Worm (Caenorhabditis elegans) whole organism, L3 larva: ENCODE measurements around the gene ZK353.2.
A peak's percentile ranks its signal among the peaks of the same experiment; 100 is the strongest.

ENCODE experiments used
- R02D3.7 ChIP-seq: fragments of 150-350 bp; optimal IDR thresholded peaks from 2 replicates; lab custom pipeline; 2014; ENCODE audit warnings: missing biosample characterization, missing genetic modification characterization
- ZK546.5 ChIP-seq: sonication (generic microtip); optimal IDR thresholded peaks from 2 replicates; lab custom pipeline; 2017; ENCODE audit warnings: missing biosample characterization, missing genetic modification characterization
- aly-2 ChIP-seq: fragments of 150-350 bp; optimal IDR thresholded peaks from 2 replicates; lab custom pipeline; 2014; ENCODE audit warnings: missing biosample characterization, missing genetic modification characterization
- ama-1 ChIP-seq: fragments of 150-350 bp; optimal IDR thresholded peaks from 2 replicates; lab custom pipeline; 2018
- ceh-16 ChIP-seq: sonication (generic microtip); optimal IDR thresholded peaks from 2 replicates; lab custom pipeline; 2017; ENCODE audit warnings: missing biosample characterization, missing genetic modification characterization
- ceh-28 ChIP-seq: fragments of 150-350 bp; optimal IDR thresholded peaks from 2 replicates; lab custom pipeline; 2014; ENCODE audit warnings: missing biosample characterization, missing genetic modification reagents, missing genetic modification characterization
- ceh-82 ChIP-seq: fragments of 150-350 bp; optimal IDR thresholded peaks from 2 replicates; lab custom pipeline; 2014; ENCODE audit warnings: missing biosample characterization, missing genetic modification characterization
- ceh-9 ChIP-seq: sonication (generic microtip); optimal IDR thresholded peaks from 2 replicates; lab custom pipeline; 2018; ENCODE audit warnings: missing biosample characterization, missing genetic modification characterization
- daf-12 ChIP-seq: fragments of 150-350 bp; optimal IDR thresholded peaks from 2 replicates; lab custom pipeline; 2014; ENCODE audit warnings: missing biosample characterization, missing genetic modification reagents, missing genetic modification characterization
- egl-27 ChIP-seq: sonication (generic microtip); optimal IDR thresholded peaks from 4 replicates; lab custom pipeline; 2017; ENCODE audit warnings: missing biosample characterization, missing genetic modification reagents, missing genetic modification characterization
- egl-5 ChIP-seq: fragments of 150-350 bp; optimal IDR thresholded peaks from 2 replicates; lab custom pipeline; 2017; ENCODE audit warnings: missing biosample characterization, missing genetic modification reagents, missing genetic modification characterization, inconsistent platforms
- elt-1 ChIP-seq: fragments of 150-350 bp; optimal IDR thresholded peaks from 2 replicates; lab custom pipeline; 2014; ENCODE audit warnings: missing biosample characterization, missing genetic modification characterization
- elt-2 ChIP-seq: sonication (generic microtip); optimal IDR thresholded peaks from 2 replicates; lab custom pipeline; 2016; ENCODE audit warnings: missing genetic modification reagents, mild to moderate bottlenecking, missing genetic modification characterization, missing compliant biosample characterization
- elt-3 ChIP-seq, 3 experiments: fragments of 150-350 bp in 1 of 3; sonication (generic microtip) in 2 of 3; optimal IDR thresholded peaks; 2 replicates in 2 of 3; 4 replicates in 1 of 3; lab custom pipeline; 2014 to 2017; ENCODE audit warnings: missing biosample characterization in 3 of 3, missing genetic modification characterization in 3 of 3
- eor-1 ChIP-seq, 2 experiments: fragments of 150-350 bp; optimal IDR thresholded peaks; 2 replicates each; lab custom pipeline; 2014 to 2018; ENCODE audit warnings: missing biosample characterization in 2 of 2, missing genetic modification characterization in 2 of 2
- fkh-10 ChIP-seq: sonication (generic microtip); optimal IDR thresholded peaks from 2 replicates; lab custom pipeline; 2017; ENCODE audit warnings: missing biosample characterization, missing genetic modification reagents, missing genetic modification characterization
- fkh-2 ChIP-seq: fragments of 150-350 bp; optimal IDR thresholded peaks from 2 replicates; lab custom pipeline; 2014; ENCODE audit warnings: missing biosample characterization, missing genetic modification reagents, missing genetic modification characterization
- fos-1 ChIP-seq: fragments of 150-350 bp; optimal IDR thresholded peaks from 2 replicates; lab custom pipeline; 2014; ENCODE audit warnings: missing biosample characterization, missing genetic modification characterization
- hmg-11 ChIP-seq: sonication (generic microtip); optimal IDR thresholded peaks from 2 replicates; lab custom pipeline; 2016; ENCODE audit warnings: missing genetic modification characterization, missing compliant biosample characterization
- jun-1 ChIP-seq: fragments of 150-350 bp; optimal IDR thresholded peaks from 2 replicates; lab custom pipeline; 2014; ENCODE audit warnings: missing biosample characterization, missing genetic modification reagents, missing genetic modification characterization
- lin-15B ChIP-seq: fragments of 150-350 bp; optimal IDR thresholded peaks from 2 replicates; lab custom pipeline; 2014; ENCODE audit warnings: missing biosample characterization, missing genetic modification characterization
- lin-39 ChIP-seq: fragments of 150-350 bp; optimal IDR thresholded peaks from 2 replicates; lab custom pipeline; 2018; ENCODE audit warnings: missing biosample characterization, missing genetic modification reagents, missing genetic modification characterization
- lsy-12 ChIP-seq: sonication (generic microtip); optimal IDR thresholded peaks from 2 replicates; lab custom pipeline; 2016; ENCODE audit warnings: mild to moderate bottlenecking, missing genetic modification characterization, missing compliant biosample characterization
- mdl-1 ChIP-seq: fragments of 150-350 bp; optimal IDR thresholded peaks from 2 replicates; lab custom pipeline; 2014; ENCODE audit warnings: missing biosample characterization, missing genetic modification characterization
- mml-1 ChIP-seq: fragments of 150-350 bp; sonication (generic microtip); optimal IDR thresholded peaks from 3 replicates; lab custom pipeline; 2014; ENCODE audit warnings: missing biosample characterization, missing genetic modification characterization
- nfya-1 ChIP-seq: sonication (generic microtip); optimal IDR thresholded peaks from 2 replicates; lab custom pipeline; 2017; ENCODE audit warnings: missing genetic modification characterization, mild to moderate bottlenecking, missing compliant biosample characterization, antibody characterized with exemption, moderate library complexity; ENCODE audit not compliant: insufficient read depth
- nhr-11 ChIP-seq: fragments of 150-350 bp; optimal IDR thresholded peaks from 2 replicates; lab custom pipeline; 2014; ENCODE audit warnings: missing biosample characterization, missing genetic modification characterization
- nhr-12 ChIP-seq: fragments of 150-350 bp; optimal IDR thresholded peaks from 2 replicates; lab custom pipeline; 2014; ENCODE audit warnings: missing biosample characterization, missing genetic modification characterization
- nhr-23 ChIP-seq: fragments of 150-350 bp; optimal IDR thresholded peaks from 2 replicates; lab custom pipeline; 2014; ENCODE audit warnings: missing biosample characterization, missing genetic modification reagents, missing genetic modification characterization
- nhr-237 ChIP-seq: fragments of 150-350 bp; optimal IDR thresholded peaks from 2 replicates; lab custom pipeline; 2014; ENCODE audit warnings: missing biosample characterization, missing genetic modification characterization
- nhr-25 ChIP-seq: sonication (generic microtip); optimal IDR thresholded peaks from 2 replicates; lab custom pipeline; 2017; ENCODE audit warnings: missing biosample characterization, missing genetic modification characterization
- nhr-28 ChIP-seq: fragments of 150-350 bp; optimal IDR thresholded peaks from 2 replicates; lab custom pipeline; 2014; ENCODE audit warnings: missing biosample characterization, missing genetic modification characterization
- nhr-43 ChIP-seq: sonication (generic microtip); optimal IDR thresholded peaks from 2 replicates; lab custom pipeline; 2016; ENCODE audit warnings: mild to moderate bottlenecking, missing genetic modification characterization, missing compliant biosample characterization; ENCODE audit not compliant: poor library complexity, severe bottlenecking
- nhr-67 ChIP-seq: fragments of 150-350 bp; optimal IDR thresholded peaks from 2 replicates; lab custom pipeline; 2014; ENCODE audit warnings: missing biosample characterization, missing genetic modification characterization
- nhr-76 ChIP-seq: fragments of 150-350 bp; sonication (generic microtip); optimal IDR thresholded peaks from 5 replicates; lab custom pipeline; 2014; ENCODE audit warnings: missing biosample characterization, missing genetic modification characterization
- nhr-77 ChIP-seq: fragments of 150-350 bp; optimal IDR thresholded peaks from 2 replicates; lab custom pipeline; 2014; ENCODE audit warnings: missing biosample characterization, missing genetic modification characterization
- pha-4 ChIP-seq: fragments of 150-350 bp; optimal IDR thresholded peaks from 2 replicates; lab custom pipeline; 2014; ENCODE audit warnings: missing biosample characterization, missing genetic modification reagents, missing genetic modification characterization
- pqm-1 ChIP-seq: fragments of 150-350 bp; optimal IDR thresholded peaks from 2 replicates; lab custom pipeline; 2017; ENCODE audit warnings: missing biosample characterization, missing genetic modification characterization, inconsistent platforms
- sea-2 ChIP-seq: fragments of 150-350 bp; sonication (generic microtip); optimal IDR thresholded peaks from 4 replicates; lab custom pipeline; 2014; ENCODE audit warnings: missing biosample characterization, missing genetic modification reagents, missing genetic modification characterization
- skn-1 ChIP-seq: fragments of 150-350 bp; optimal IDR thresholded peaks from 2 replicates; lab custom pipeline; 2014; ENCODE audit warnings: missing biosample characterization, missing genetic modification characterization
- snpc-4 ChIP-seq: fragments of 150-350 bp; optimal IDR thresholded peaks from 2 replicates; lab custom pipeline; 2014; ENCODE audit warnings: missing biosample characterization, missing genetic modification characterization
- tbx-2 ChIP-seq: sonication (generic microtip); optimal IDR thresholded peaks from 2 replicates; lab custom pipeline; 2016; ENCODE audit warnings: mild to moderate bottlenecking, missing genetic modification characterization, missing compliant biosample characterization
- unc-39 ChIP-seq: sonication (generic microtip); optimal IDR thresholded peaks from 4 replicates; lab custom pipeline; 2017; ENCODE audit warnings: missing biosample characterization, missing genetic modification characterization
- unc-62 ChIP-seq: fragments of 150-350 bp; sonication (generic microtip); optimal IDR thresholded peaks from 4 replicates; lab custom pipeline; 2014; ENCODE audit warnings: missing biosample characterization, missing genetic modification reagents, missing genetic modification characterization
- zag-1 ChIP-seq: fragments of 150-350 bp; optimal IDR thresholded peaks from 2 replicates; lab custom pipeline; 2014; ENCODE audit warnings: missing biosample characterization, missing genetic modification characterization
- ztf-11 ChIP-seq: fragments of 150-350 bp; optimal IDR thresholded peaks from 2 replicates; lab custom pipeline; 2014; ENCODE audit warnings: missing biosample characterization, missing genetic modification characterization
- ztf-4 ChIP-seq: fragments of 150-350 bp; optimal IDR thresholded peaks from 2 replicates; lab custom pipeline; 2014; ENCODE audit warnings: missing biosample characterization, missing genetic modification characterization

ZK353.2 gene

ce11 chrIII:8358213-8358672 is 40.3 kb upstream of the ZK353.2 start, which contains the start of the genes R05D3.8 and rfp-1:
TSS of gene R05D3.8 (minus strand) at chrIII:8358327.
TSS of gene rfp-1 (plus strand) at chrIII:8358622.
- TF ChIP-seq ZK546.5 (tag; lab: Kevin White, UChicago) (no peak), pha-4 (peak; percentile 97), tbx-2 (no peak), hmg-11 (peak; percentile 56), ztf-4 (tag; lab: Kevin White, UChicago) (no peak), egl-27 (peak; percentile 30), ztf-11 (no peak), nhr-25 (tag; lab: Kevin White, UChicago) (peak; percentile 60), zag-1 (tag; lab: Kevin White, UChicago) (no peak), unc-39 (tag; lab: Kevin White, UChicago) (no peak), lin-39 (peak; percentile 92), nfya-1 (tag; lab: Kevin White, UChicago) (peak; percentile 96), mml-1 (tag; lab: Kevin White, UChicago) (no peak), skn-1 (peak; percentile 85), ceh-82 (tag; lab: Kevin White, UChicago) (no peak), nhr-11 (tag; lab: Kevin White, UChicago) (peak; percentile 20), mdl-1 (tag; lab: Kevin White, UChicago) (no peak), elt-2 (tag; lab: Kevin White, UChicago) (peak; percentile 56), nhr-237 (tag; lab: Kevin White, UChicago) (no peak), elt-1 (no peak), aly-2 (no peak), fkh-10 (GFP tag; lab: Kevin White, UChicago) (peak; percentile 58), ceh-9 (no peak), lin-15B (tag; lab: Kevin White, UChicago) (peak; percentile 98), nhr-28 (tag; lab: Kevin White, UChicago) (no peak), fkh-2 (tag; lab: Kevin White, UChicago) (no peak), pqm-1 (tag; lab: Kevin White, UChicago) (peak; percentile 53), fos-1 (tag; lab: Kevin White, UChicago) (no peak), nhr-12 (tag; lab: Kevin White, UChicago) (no peak), R02D3.7 (tag; lab: Kevin White, UChicago) (peak; percentile 99), eor-1 (tag; optimal IDR thresholded peaks at IDR 0.05; lab: Kevin White, UChicago) (no peak), sea-2 (GFP tag; lab: Kevin White, UChicago) (no peak), snpc-4 (tag; lab: Kevin White, UChicago) (peak; percentile 39), nhr-76 (tag; lab: Kevin White, UChicago) (no peak), elt-3 (tag; optimal IDR thresholded peaks at IDR 0.05; lab: Kevin White, UChicago) (peak in 1 of 3 experiments; percentile 26), unc-62 (GFP tag; lab: Kevin White, UChicago) (no peak), ama-1 (lab: Kevin White, UChicago) (peak; percentile 27), lsy-12 (tag; lab: Kevin White, UChicago) (peak; percentile 53), nhr-23 (peak; percentile 85), jun-1 (tag; lab: Kevin White, UChicago) (peak; percentile 16), nhr-77 (tag; lab: Kevin White, UChicago) (no peak), daf-12 (tag; lab: Kevin White, UChicago) (no peak), egl-5 (tag; lab: Kevin White, UChicago) (peak; percentile 99), nhr-43 (tag; lab: Kevin White, UChicago) (peak; percentile 62), nhr-67 (tag; lab: Kevin White, UChicago) (no peak), ceh-28 (tag; lab: Kevin White, UChicago) (peak; percentile 47), ceh-16 (tag; lab: Kevin White, UChicago) (no peak)
